Worm (Caenorhabditis elegans) whole organism, L4/young adult: ENCODE results near the gene W02A2.9.

Source experiments
- W03F9.2 ChIP-seq: fragments of 150-350 bp; optimal IDR thresholded peaks from 2 replicates; lab custom pipeline; 2014; ENCODE audit warnings: missing biosample characterization, missing genetic modification characterization
- dao-5 ChIP-seq: sonication (generic microtip); optimal IDR thresholded peaks from 2 replicates; lab custom pipeline; 2016; ENCODE audit warnings: missing genotype, missing genetic modification characterization, moderate library complexity, missing compliant biosample characterization
- him-1 ChIP-seq: sonication (generic microtip); optimal IDR thresholded peaks from 2 replicates; lab custom pipeline; 2016; ENCODE audit warnings: missing genotype, missing genetic modification reagents, missing genetic modification characterization, missing compliant biosample characterization

DNA sequence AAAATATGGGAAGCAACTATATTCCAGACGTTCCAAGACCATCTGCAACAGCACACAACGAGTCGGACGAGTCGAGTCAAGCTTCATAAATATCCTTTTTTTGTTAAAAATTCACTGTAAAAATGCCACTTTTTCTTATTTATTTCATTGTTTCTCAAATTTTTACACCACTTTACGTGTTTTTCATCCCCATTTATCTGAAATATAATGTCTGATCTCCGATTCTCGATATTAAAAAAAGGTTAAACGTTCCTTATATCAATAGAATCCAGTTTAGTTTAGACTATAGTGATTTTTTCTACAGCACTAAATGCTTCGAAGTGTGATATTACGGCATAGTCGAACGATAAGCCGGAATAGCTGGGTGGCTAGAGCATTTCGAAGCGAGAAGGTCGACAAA, 44.0 kb upstream of the W02A2.9 start, which contains the start of gene Y67H2A.7:
- TF ChIP-seq W03F9.2: no peak
- TF ChIP-seq dao-5 (tag; lab: Kevin White, UChicago): no peak
- TF ChIP-seq him-1 (tag; lab: Kevin White, UChicago): no peak
